Fruit fly (Drosophila melanogaster): ENCODE results near the gene Atxn7.

Gene Atxn7

DNA sequence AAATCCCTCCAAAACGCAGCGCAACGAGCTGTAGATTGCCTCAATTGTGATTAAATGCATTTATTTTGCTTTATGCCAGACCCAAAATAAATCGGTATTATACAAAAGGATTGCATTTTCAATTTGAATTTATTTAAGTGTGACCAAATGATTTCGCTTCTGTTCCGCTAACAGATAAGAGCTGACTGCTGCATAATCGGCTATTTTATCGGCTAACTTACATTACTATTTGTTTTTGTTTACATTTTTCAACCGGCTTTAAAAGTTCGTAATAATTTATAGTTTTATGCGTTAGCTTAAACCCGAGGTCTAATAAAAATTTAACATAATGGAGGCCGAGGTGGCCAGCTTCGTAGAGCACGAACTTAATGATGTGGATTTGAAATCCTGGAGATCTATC lies 7.3 kb downstream of the Atxn7 start, which contains the start of gene PIG-Wa:
TSS of gene PIG-Wa (plus strand) at position 232 of the 400 bp plus-strand sequence.
- TF ChIP-seq otp (GFP tag; IDR thresholded peaks at IDR 0.05), result no peak
- TF ChIP-seq scrt (GFP tag; optimal IDR thresholded peaks at IDR 0.05), result no peak
- TF ChIP-seq CG12769 (tag; optimal IDR thresholded peaks at IDR 0.05), result no peak
- TF ChIP-seq ttk (GFP tag; IDR thresholded peaks at IDR 0.05), result no peak
- no peak for TF ChIP-seq Hand (GFP tag; optimal IDR thresholded peaks at IDR 0.05)
- TF ChIP-seq CG18476 (GFP tag; optimal IDR thresholded peaks at IDR 0.05), result no peak
- TF ChIP-seq trh (GFP tag; optimal IDR thresholded peaks at IDR 0.05), result no peak
- TF ChIP-seq pzg (GFP tag; optimal IDR thresholded peaks at IDR 0.05), result peak; percentile 60
- TF ChIP-seq CG32767 (GFP tag; IDR thresholded peaks at IDR 0.05), result no peak
- TF ChIP-seq Bgb (GFP tag; IDR thresholded peaks at IDR 0.05; ENCODE audit: partially characterized antibody), result peak; percentile 56
- no peak for TF ChIP-seq tio (GFP tag; optimal IDR thresholded peaks at IDR 0.05)
- peak; percentile 55; the same call in 2 of the 3 replicates for TF ChIP-seq CG16813 (GFP tag; IDR thresholded peaks at IDR 0.05; ENCODE audit: partially characterized antibody)
- TF ChIP-seq D (optimal IDR thresholded peaks at IDR 0.05), result no peak
- no peak for TF ChIP-seq D (GFP tag; optimal IDR thresholded peaks at IDR 0.05)
- peak; percentile 54 for TF ChIP-seq CG3847 (GFP tag; IDR thresholded peaks at IDR 0.05)
- no peak for TF ChIP-seq run (tag; optimal IDR thresholded peaks at IDR 0.05)
- TF ChIP-seq CG8478 (optimal IDR thresholded peaks at IDR 0.05), result no peak
- TF ChIP-seq E2f2 (GFP tag; IDR thresholded peaks at IDR 0.05), result peak; percentile 94
- peak; percentile 29 for TF ChIP-seq HmgD (GFP tag; optimal IDR thresholded peaks at IDR 0.05)
- TF ChIP-seq stc (GFP tag; IDR thresholded peaks at IDR 0.05), result no peak
- TF ChIP-seq CG15269 (tag; optimal IDR thresholded peaks at IDR 0.05), result no peak
- TF ChIP-seq sisA (GFP tag; IDR thresholded peaks at IDR 0.05), result no peak
- peak; percentile 39 for TF ChIP-seq BEAF-32 (GFP tag; optimal IDR thresholded peaks at IDR 0.05)
- no peak for TF ChIP-seq Hmx (GFP tag; optimal IDR thresholded peaks at IDR 0.05)
- TF ChIP-seq ind (GFP tag; optimal IDR thresholded peaks at IDR 0.05), result no peak
- no peak for TF ChIP-seq CG4617 (GFP tag; optimal IDR thresholded peaks at IDR 0.05; ENCODE audit: borderline replicate concordance)
- peak; percentile 86 for TF ChIP-seq Dref (GFP tag; IDR thresholded peaks at IDR 0.05)
- TF ChIP-seq CG11560 (tag; IDR thresholded peaks at IDR 0.05), result no peak
- TF ChIP-seq CG12391 (tag; optimal IDR thresholded peaks at IDR 0.05), result no peak
- peak; percentile 8 for TF ChIP-seq CG12659 (GFP tag; optimal IDR thresholded peaks at IDR 0.05)
- no peak for TF ChIP-seq inv (GFP tag; IDR thresholded peaks at IDR 0.05; ENCODE audit: partially characterized antibody)
- TF ChIP-seq CG14441 (GFP tag; IDR thresholded peaks at IDR 0.05), result no peak
- no peak for TF ChIP-seq ranshi (GFP tag; IDR thresholded peaks at IDR 0.05)
- TF ChIP-seq Lhr (GFP tag; optimal IDR thresholded peaks at IDR 0.05), result peak; percentile 32
- no peak for TF ChIP-seq CG31388 (GFP tag; optimal IDR thresholded peaks at IDR 0.05)
- no peak for TF ChIP-seq CG2120 (GFP tag; optimal IDR thresholded peaks at IDR 0.05)
- no peak for TF ChIP-seq croc (GFP tag; conservative IDR thresholded peaks at IDR 0.05)
- TF ChIP-seq tna (GFP tag; IDR thresholded peaks at IDR 0.05; ENCODE audit: partially characterized antibody), result no peak
- TF ChIP-seq dan (GFP tag; IDR thresholded peaks at IDR 0.05), result no peak
- peak; percentile 64 for TF ChIP-seq amos (GFP tag; IDR thresholded peaks at IDR 0.05; ENCODE audit: partially characterized antibody)
- TF ChIP-seq CG8765 (GFP tag; IDR thresholded peaks at IDR 0.05), result no peak
- TF ChIP-seq Scr (GFP tag; IDR thresholded peaks at IDR 0.05; ENCODE audit: partially characterized antibody), result peak; percentile 40; the same call in 1 of the 2 replicates
- TF ChIP-seq zf30C (GFP tag; optimal IDR thresholded peaks at IDR 0.05), result no peak
- TF ChIP-seq Atf3 (GFP tag; optimal IDR thresholded peaks at IDR 0.05), result no peak
- peak; percentile 90 for TF ChIP-seq Sry-δ (GFP tag; optimal IDR thresholded peaks at IDR 0.05)
- TF ChIP-seq CG4328 (GFP tag; optimal IDR thresholded peaks at IDR 0.05), result no peak
- TF ChIP-seq Hr39 (optimal IDR thresholded peaks at IDR 0.05), result no peak
- peak; percentile 71 for TF ChIP-seq gfzf (GFP tag; optimal IDR thresholded peaks at IDR 0.05)
- TF ChIP-seq dmrt11E (tag; optimal IDR thresholded peaks at IDR 0.05), result no peak
- TF ChIP-seq knrl (GFP tag; IDR thresholded peaks at IDR 0.05; ENCODE audit: partially characterized antibody), result no peak
- no peak for TF ChIP-seq CG18764 (GFP tag; optimal IDR thresholded peaks at IDR 0.05)
- no peak for TF ChIP-seq pfk (GFP tag; optimal IDR thresholded peaks at IDR 0.05)

Data from whole organism, embryonic.